Worm (Caenorhabditis elegans): ENCODE results near the gene srt-73.
A peak's percentile ranks its signal among the peaks of the same experiment; 100 is the strongest.

DNA sequence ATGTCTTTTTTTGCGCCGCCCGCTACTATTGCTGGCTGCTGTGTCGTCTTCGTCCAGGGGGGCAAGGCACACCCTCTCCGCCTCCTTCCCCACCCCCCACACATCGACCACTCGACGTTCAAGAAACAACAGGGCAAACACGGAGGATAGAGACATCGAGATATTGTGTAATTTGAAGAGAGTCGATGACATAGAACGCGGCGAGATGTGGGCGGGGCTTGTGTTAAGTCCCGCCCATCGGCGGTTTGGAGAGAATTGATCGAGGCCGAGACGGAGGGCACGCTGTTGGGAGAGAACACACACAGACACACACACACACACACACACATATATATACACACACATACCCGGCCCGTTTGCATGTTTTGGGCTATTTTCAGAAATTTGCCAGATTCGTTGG, 33.5 kb upstream of the srt-73 start:
- no peak for TF ChIP-seq ama-1 (optimal IDR thresholded peaks at IDR 0.05)
- TF ChIP-seq hnd-1 (tag; optimal IDR thresholded peaks at IDR 0.05), result no peak
- TF ChIP-seq B0310.2 (tag; optimal IDR thresholded peaks at IDR 0.05), result no peak
- TF ChIP-seq aly-1 (tag; optimal IDR thresholded peaks at IDR 0.05), result peak; percentile 76
- peak; percentile 17 for TF ChIP-seq ets-7 (tag; optimal IDR thresholded peaks at IDR 0.05)

Data from whole organism, early embryonic.